Worm (Caenorhabditis elegans) whole organism, late embryonic: ENCODE measurements around the gene btb-9.

ENCODE experiments used
- ceh-30 ChIP-seq: fragments of 150-350 bp; optimal IDR thresholded peaks from 2 replicates; lab custom pipeline; 2014; ENCODE audit warnings: missing biosample characterization, missing genetic modification characterization
- ceh-9 ChIP-seq: sonication (generic microtip); optimal IDR thresholded peaks from 2 replicates; lab custom pipeline; 2016; ENCODE audit warnings: mild to moderate bottlenecking, missing genetic modification characterization, inconsistent platforms, missing compliant biosample characterization
- elt-2 ChIP-seq: sonication (generic microtip); optimal IDR thresholded peaks from 2 replicates; lab custom pipeline; 2016; ENCODE audit warnings: missing genetic modification reagents, missing genetic modification characterization, missing compliant biosample characterization
- elt-4 ChIP-seq: sonication (generic microtip); optimal IDR thresholded peaks from 2 replicates; lab custom pipeline; 2016; ENCODE audit warnings: missing genetic modification characterization, missing compliant biosample characterization
- fax-1 ChIP-seq: sonication (generic microtip); optimal IDR thresholded peaks from 2 replicates; lab custom pipeline; 2016; ENCODE audit warnings: missing genotype, missing genetic modification characterization, missing compliant biosample characterization
- hlh-30 ChIP-seq: sonication (generic microtip); optimal IDR thresholded peaks from 2 replicates; lab custom pipeline; 2017; ENCODE audit warnings: antibody characterized with exemption, missing genetic modification characterization, missing compliant biosample characterization; ENCODE audit not compliant: insufficient read depth
- hlh-6 ChIP-seq: sonication (generic microtip); optimal IDR thresholded peaks from 2 replicates; lab custom pipeline; 2016; ENCODE audit warnings: missing genotype, missing genetic modification characterization, missing compliant biosample characterization
- nhr-11 ChIP-seq: fragments of 150-350 bp; optimal IDR thresholded peaks from 2 replicates; lab custom pipeline; 2014; ENCODE audit warnings: missing biosample characterization, missing genetic modification characterization
- pag-3 ChIP-seq: sonication (generic microtip); optimal IDR thresholded peaks from 2 replicates; lab custom pipeline; 2016; ENCODE audit warnings: missing compliant biosample characterization, missing genetic modification characterization, borderline replicate concordance
- pha-4 ChIP-seq: fragments of 150-350 bp; optimal IDR thresholded peaks from 2 replicates; lab custom pipeline; 2018; ENCODE audit warnings: missing biosample characterization, missing genetic modification reagents, missing genetic modification characterization
- sox-4 ChIP-seq: sonication (generic microtip); optimal IDR thresholded peaks from 2 replicates; lab custom pipeline; 2017; ENCODE audit warnings: mild to moderate bottlenecking, missing genetic modification characterization, inconsistent platforms, missing compliant biosample characterization
- ttx-3 ChIP-seq: sonication (generic microtip); optimal IDR thresholded peaks from 2 replicates; lab custom pipeline; 2016; ENCODE audit warnings: missing genetic modification reagents, missing genetic modification characterization, missing compliant biosample characterization
- unc-42 ChIP-seq: sonication (generic microtip); optimal IDR thresholded peaks from 2 replicates; lab custom pipeline; 2016; ENCODE audit warnings: missing genotype, missing genetic modification characterization, missing compliant biosample characterization

DNA sequence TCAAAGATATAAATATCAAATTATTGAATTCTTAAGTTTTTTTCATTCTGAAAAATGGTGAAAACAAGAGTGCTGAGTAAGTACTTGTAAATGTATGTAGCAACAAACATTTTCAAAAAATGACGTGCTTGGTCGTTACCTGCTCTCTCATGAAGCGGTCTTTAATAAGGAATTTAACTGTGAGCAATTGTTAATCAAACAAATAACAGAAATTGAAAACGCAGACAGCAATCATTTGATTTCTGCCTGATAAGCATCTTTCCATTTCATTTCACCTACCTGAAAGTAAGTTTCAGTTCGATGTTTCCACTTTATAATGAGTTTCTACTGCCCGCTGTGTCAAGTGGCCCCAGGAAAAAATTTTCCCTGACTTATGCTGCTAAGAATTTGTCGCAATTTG, 34.8 kb downstream of the btb-9 start, which contains the start of gene math-28:
- TF ChIP-seq unc-42 (tag; lab: Kevin White, UChicago) (no peak), pha-4 (no peak), elt-2 (no peak), nhr-11 (no peak), pag-3 (tag; lab: Kevin White, UChicago) (no peak), elt-4 (tag; lab: Kevin White, UChicago) (no peak), ceh-9 (tag; lab: Kevin White, UChicago) (no peak), hlh-6 (no peak), sox-4 (tag; lab: Kevin White, UChicago) (no peak), ttx-3 (tag; lab: Kevin White, UChicago) (no peak), hlh-30 (no peak), fax-1 (tag; lab: Kevin White, UChicago) (no peak), ceh-30 (tag; lab: Kevin White, UChicago) (no peak)
